Worm (Caenorhabditis elegans): ENCODE data around the gene srd-67.
A peak's percentile ranks its signal among the peaks of the same experiment; 100 is the strongest.

The srd-67 gene

DNA sequence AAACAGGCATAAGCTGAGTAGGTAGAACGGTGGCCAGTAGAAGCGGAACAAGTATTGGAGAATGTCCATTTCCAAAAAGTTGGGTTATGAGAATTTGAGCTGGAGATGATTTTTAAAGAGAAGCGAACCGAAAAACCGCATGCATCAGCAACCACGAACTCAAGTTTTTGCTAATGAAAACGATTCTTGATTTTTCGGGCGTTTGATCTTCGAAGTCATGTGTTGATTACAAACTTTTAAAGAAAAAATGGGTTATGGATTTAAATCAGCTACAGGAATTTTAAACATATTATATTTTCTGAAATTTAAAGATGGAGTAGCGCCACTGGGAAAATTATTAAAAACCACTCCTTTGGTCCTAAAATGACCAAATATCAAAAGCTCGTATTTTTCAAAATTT lies 21.7 kb downstream of the srd-67 start, which contains the start of gene srd-65:
srd-65 (minus strand) TSS at position 101 of the 400 bp plus-strand sequence.
- TF ChIP-seq rpc-1 (optimal IDR thresholded peaks at IDR 0.05) (no peak), rpc-1 (tag; optimal IDR thresholded peaks at IDR 0.05) (no peak), pbrm-1 (GFP tag; IDR thresholded peaks at IDR 0.05) (no peak), snpc-4 (GFP tag; optimal IDR thresholded peaks at IDR 0.05) (no peak), snpc-4 (tag; optimal IDR thresholded peaks at IDR 0.05) (no peak), ccch-3 (GFP tag; optimal IDR thresholded peaks at IDR 0.05) (no peak), zim-3 (tag; optimal IDR thresholded peaks at IDR 0.05) (no peak), F55B11.4 (tag; optimal IDR thresholded peaks at IDR 0.05; ENCODE audit: borderline replicate concordance, insufficient read depth) (no peak), ceh-100 (GFP tag; IDR thresholded peaks at IDR 0.05) (no peak), ceh-27 (GFP tag; optimal IDR thresholded peaks at IDR 0.05) (no peak), repo-1 (tag; optimal IDR thresholded peaks at IDR 0.05) (no peak)

DNA sequence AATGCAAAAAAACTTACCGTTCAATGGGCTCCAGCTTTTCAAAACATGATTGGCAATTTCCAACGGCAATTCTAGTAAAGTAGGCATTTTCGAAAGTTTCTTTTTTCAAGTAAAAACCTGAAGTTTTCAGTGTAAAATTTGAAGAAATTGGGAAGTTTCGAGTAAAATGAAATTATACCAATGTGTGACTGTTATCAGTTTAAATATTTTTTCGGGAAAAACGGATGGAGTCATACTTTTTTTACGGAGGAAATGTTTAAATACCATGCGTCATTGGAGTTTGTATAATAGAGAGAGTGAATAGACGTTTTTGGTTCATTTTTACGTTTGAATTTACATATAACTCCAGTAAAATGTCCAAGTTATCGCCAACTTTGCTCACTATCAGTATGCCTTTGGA lies 26.2 kb downstream of the srd-67 start, which contains the start of gene fbxa-12:
fbxa-12 (plus strand) TSS at position 301 of the 400 bp plus-strand sequence.
- TF ChIP-seq sea-2 (GFP tag; IDR thresholded peaks at IDR 0.05) (no peak), lag-1 (GFP tag; IDR thresholded peaks at IDR 0.05) (no peak), ceh-40 (GFP tag; IDR thresholded peaks at IDR 0.05) (no peak), madf-10 (tag; optimal IDR thresholded peaks at IDR 0.05) (no peak), ceh-100 (GFP tag; IDR thresholded peaks at IDR 0.05) (no peak), lin-40 (tag; optimal IDR thresholded peaks at IDR 0.05) (no peak), ZK185.1 (tag; optimal IDR thresholded peaks at IDR 0.05; ENCODE audit: poor library complexity, severe bottlenecking) (no peak), lir-1 (GFP tag; conservative IDR thresholded peaks at IDR 0.05) (no peak), F52B5.7 (tag; optimal IDR thresholded peaks at IDR 0.05) (no peak), F23B12.7 (tag; optimal IDR thresholded peaks at IDR 0.05; ENCODE audit: insufficient read depth) (no peak), F39B2.1 (GFP tag; IDR thresholded peaks at IDR 0.05) (no peak), aptf-2 (GFP tag; conservative IDR thresholded peaks at IDR 0.05) (no peak), ama-1 (optimal IDR thresholded peaks at IDR 0.05) (no peak), ama-1 (GFP tag; optimal IDR thresholded peaks at IDR 0.05) (no peak), die-1 (tag; optimal IDR thresholded peaks at IDR 0.05) (no peak), T07F8.4 (tag; optimal IDR thresholded peaks at IDR 0.05) (no peak), attf-6 (GFP tag; IDR thresholded peaks at IDR 0.05) (no peak), dox-1 (GFP tag; IDR thresholded peaks at IDR 0.05) (no peak), hmg-20 (GFP tag; IDR thresholded peaks at IDR 0.05) (no peak)

DNA sequence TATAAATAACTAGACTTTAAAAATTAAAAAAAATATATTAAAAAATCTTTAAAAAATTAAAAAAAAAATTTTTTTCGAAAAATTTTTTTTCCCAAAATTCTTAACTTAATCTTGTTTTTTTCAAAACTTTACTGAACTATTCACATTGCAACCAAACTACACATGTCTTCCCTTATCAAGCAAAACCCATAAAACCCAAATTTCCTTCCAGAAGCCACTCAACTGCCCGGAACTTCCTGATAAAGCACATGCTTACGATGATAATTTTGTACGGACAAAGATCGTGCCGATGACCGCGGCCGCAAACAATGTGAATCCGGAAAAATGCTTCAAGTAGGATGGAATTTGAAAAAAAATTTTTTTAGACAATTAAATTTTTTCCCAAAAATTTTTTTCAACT lies 33.3 kb downstream of the srd-67 start:
- TF ChIP-seq hlh-26 (GFP tag; conservative IDR thresholded peaks at IDR 0.05) (no peak), nhr-80 (tag; optimal IDR thresholded peaks at IDR 0.05) (peak; percentile 24), D2030.7 (GFP tag; IDR thresholded peaks at IDR 0.05) (no peak), hmg-1.2 (GFP tag; IDR thresholded peaks at IDR 0.05) (no peak)

DNA sequence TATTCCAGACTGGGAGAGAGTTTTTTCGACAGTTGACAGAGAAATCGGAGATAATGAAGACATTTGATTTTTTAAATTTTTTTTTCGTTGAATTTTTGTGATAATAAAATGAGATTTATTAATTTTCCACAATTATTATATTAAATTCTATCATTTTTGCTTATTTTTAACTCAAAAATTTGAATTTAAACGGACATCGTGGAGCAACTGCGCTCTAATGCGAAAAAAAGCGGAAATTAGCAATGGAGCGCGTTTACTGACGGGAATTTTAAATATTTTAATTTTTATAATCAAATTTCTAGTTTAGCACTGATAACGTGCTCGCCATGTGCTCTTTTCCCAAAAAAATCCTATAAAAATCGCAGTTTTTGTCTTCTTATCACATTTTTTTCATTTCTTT lies 34.5 kb downstream of the srd-67 start, which contains the start of gene C39B5.14:
C39B5.14 (plus strand) TSS at position 301 of the 400 bp plus-strand sequence.
- TF ChIP-seq zfh-2 (GFP tag; conservative IDR thresholded peaks at IDR 0.05): no peak
- TF ChIP-seq mel-28 (tag; optimal IDR thresholded peaks at IDR 0.05; ENCODE audit: borderline replicate concordance): no peak
- no peak for TF ChIP-seq hmg-1.2 (GFP tag; IDR thresholded peaks at IDR 0.05)
- no peak for TF ChIP-seq lsy-27 (tag; optimal IDR thresholded peaks at IDR 0.05; ENCODE audit: borderline replicate concordance, insufficient read depth)
- TF ChIP-seq lag-1 (GFP tag; IDR thresholded peaks at IDR 0.05): no peak
- TF ChIP-seq unc-130 (GFP tag; optimal IDR thresholded peaks at IDR 0.05): no peak
- no peak for TF ChIP-seq dpl-1 (GFP tag; optimal IDR thresholded peaks at IDR 0.05)
- TF ChIP-seq rpc-1 (optimal IDR thresholded peaks at IDR 0.05): no peak
- no peak for TF ChIP-seq rpc-1 (tag; optimal IDR thresholded peaks at IDR 0.05)
- no peak for TF ChIP-seq aptf-3 (GFP tag; IDR thresholded peaks at IDR 0.05)
- TF ChIP-seq somi-1 (GFP tag; optimal IDR thresholded peaks at IDR 0.05): no peak
- TF ChIP-seq atf-7 (tag; optimal IDR thresholded peaks at IDR 0.05): no peak

All from whole organism, young adult.